Fruit fly (Drosophila melanogaster) whole organism, wandering third instar larva: ENCODE results near the gene CG14854.

Experiments used
- Abd-B ChIP-seq: fragments of >200 bp; optimal IDR thresholded peaks from 2 replicates; lab custom pipeline; 2017; ENCODE audit warnings: missing biosample characterization, missing genetic modification characterization
- CG9705 ChIP-seq: fragments of 200-800 bp; sonication (Bioruptor generic); optimal IDR thresholded peaks from 2 replicates; lab custom pipeline; 2018; ENCODE audit warnings: missing biosample characterization, mild to moderate bottlenecking, missing genetic modification characterization
- Dif ChIP-seq: fragments of 200-275, 200-300 bp; sonication (Bioruptor generic); optimal IDR thresholded peaks from 2 replicates; lab custom pipeline; 2018; ENCODE audit warnings: missing biosample characterization, missing genetic modification characterization; ENCODE audit not compliant: partially characterized antibody
- Hnf4 ChIP-seq: fragments of 200-800 bp; sonication (Bioruptor generic); optimal IDR thresholded peaks from 2 replicates; lab custom pipeline; 2016; ENCODE audit warnings: missing biosample characterization, mild to moderate bottlenecking, missing genetic modification characterization
- Hr83 ChIP-seq: fragments of 200-300 bp; sonication (Bioruptor generic); optimal IDR thresholded peaks from 2 replicates; lab custom pipeline; 2016; ENCODE audit warnings: missing biosample characterization, mild to moderate bottlenecking, missing genetic modification characterization, moderate library complexity; ENCODE audit not compliant: poor library complexity, severe bottlenecking
- Myc ChIP-seq: fragments of >200 bp; optimal IDR thresholded peaks from 2 replicates; lab custom pipeline; 2017
- N ChIP-seq: fragments of >200 bp; optimal IDR thresholded peaks from 2 replicates; lab custom pipeline; 2018; ENCODE audit warnings: missing biosample characterization, missing external identifiers, missing genetic modification characterization
- OdsH ChIP-seq: fragments of 200-800 bp; sonication (Bioruptor generic); optimal IDR thresholded peaks from 2 replicates; lab custom pipeline; 2016; ENCODE audit warnings: missing biosample characterization, mild to moderate bottlenecking, missing genetic modification characterization
- dl ChIP-seq, 2 experiments: fragments of 175-275, 200-275 bp in 1 of 2; fragments of 200-275 bp in 1 of 2; sonication (Bioruptor generic); optimal IDR thresholded peaks; lab custom pipeline; 2018; ENCODE audit warnings: mild to moderate bottlenecking in 2 of 2, missing biosample characterization in 2 of 2, missing genetic modification characterization in 2 of 2, moderate library complexity in 2 of 2; ENCODE audit not compliant: partially characterized antibody in 2 of 2, insufficient read depth in 1 of 2
- foxo ChIP-seq, 2 experiments: fragments of 200-800 bp; sonication (Bioruptor generic); optimal IDR thresholded peaks; 2 replicates in 1 of 2; 3 replicates in 1 of 2; lab custom pipeline; 2016 to 2017; ENCODE audit warnings: missing biosample characterization in 2 of 2, missing genetic modification characterization in 2 of 2
- h ChIP-seq: fragments of 200-800 bp; sonication (Bioruptor generic); optimal IDR thresholded peaks from 3 replicates; lab custom pipeline; 2016; ENCODE audit warnings: missing biosample characterization, mild to moderate bottlenecking, missing genetic modification characterization
- psq ChIP-seq: fragments of 200-800 bp; sonication (Bioruptor generic); optimal IDR thresholded peaks from 3 replicates; lab custom pipeline; 2017; ENCODE audit warnings: missing biosample characterization, mild to moderate bottlenecking, missing genetic modification characterization, moderate library complexity
- sage ChIP-seq: fragments of 200-800 bp; sonication (Bioruptor generic); optimal IDR thresholded peaks from 2 replicates; lab custom pipeline; 2016; ENCODE audit warnings: missing biosample characterization, mild to moderate bottlenecking, missing genetic modification characterization

DNA sequence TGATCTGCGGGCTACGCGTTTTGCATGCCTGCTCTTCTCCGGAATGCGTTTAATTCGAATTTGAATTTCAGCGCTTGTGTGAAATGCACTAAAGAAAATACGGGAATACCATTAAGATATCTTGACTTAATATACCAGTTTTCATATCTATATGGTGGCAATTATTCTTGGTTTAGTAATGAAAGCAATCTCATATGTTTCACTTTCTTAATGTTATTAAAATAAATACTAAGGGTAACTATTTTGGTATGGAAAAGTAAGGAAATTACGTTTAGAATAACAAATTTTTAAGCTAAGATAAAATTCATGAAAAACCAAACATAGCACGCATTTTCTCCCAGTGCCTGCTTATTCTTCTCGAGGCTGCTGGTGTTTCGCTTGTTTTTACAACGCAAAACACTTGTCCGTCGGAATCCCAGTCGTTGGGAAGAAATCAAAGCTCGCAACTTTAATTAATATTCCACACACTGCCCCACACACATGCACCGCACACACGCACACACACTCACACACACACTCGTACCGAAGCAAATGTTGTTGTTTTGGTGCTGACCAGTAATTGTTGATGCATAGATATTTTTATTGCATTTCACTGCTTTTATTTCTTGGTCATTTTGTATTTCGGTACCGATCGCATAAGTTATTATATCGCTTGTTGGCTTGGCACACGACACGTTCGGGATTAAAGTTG is 18.1 kb upstream of the CG14854 start:
- TF ChIP-seq Dif (GFP tag; lab: Kevin White, UChicago) (no peak), psq (GFP tag; lab: Kevin White, UChicago) (no peak), CG9705 (no peak), Hnf4 (GFP tag; lab: Kevin White, UChicago) (no peak), Abd-B (GFP tag; lab: Kevin White, UChicago) (no peak), dl (GFP tag; optimal IDR thresholded peaks at IDR 0.05; lab: Kevin White, UChicago; ENCODE audit: insufficient read depth in 1 of 2, partially characterized antibody in 2 of 2) (no peak), h (GFP tag; lab: Kevin White, UChicago) (peak; percentile 18), N (no peak), Myc (lab: Kevin White, UChicago) (no peak), OdsH (GFP tag; lab: Kevin White, UChicago) (no peak), Hr83 (GFP tag; lab: Kevin White, UChicago) (no peak), sage (GFP tag; lab: Kevin White, UChicago) (no peak), foxo (GFP tag; optimal IDR thresholded peaks at IDR 0.05; lab: Kevin White, UChicago) (no peak)
